Worm (Caenorhabditis elegans) whole organism, L3 larva: ENCODE results near the gene evl-14.

Experiments
- R02D3.7 ChIP-seq: fragments of 150-350 bp; optimal IDR thresholded peaks from 2 replicates; lab custom pipeline; 2014; ENCODE audit warnings: missing biosample characterization, missing genetic modification characterization
- ZK546.5 ChIP-seq: sonication (generic microtip); optimal IDR thresholded peaks from 2 replicates; lab custom pipeline; 2017; ENCODE audit warnings: missing biosample characterization, missing genetic modification characterization
- aly-2 ChIP-seq: fragments of 150-350 bp; optimal IDR thresholded peaks from 2 replicates; lab custom pipeline; 2014; ENCODE audit warnings: missing biosample characterization, missing genetic modification characterization
- ama-1 ChIP-seq: fragments of 150-350 bp; optimal IDR thresholded peaks from 2 replicates; lab custom pipeline; 2018
- ceh-16 ChIP-seq: sonication (generic microtip); optimal IDR thresholded peaks from 2 replicates; lab custom pipeline; 2017; ENCODE audit warnings: missing biosample characterization, missing genetic modification characterization
- ceh-28 ChIP-seq: fragments of 150-350 bp; optimal IDR thresholded peaks from 2 replicates; lab custom pipeline; 2014; ENCODE audit warnings: missing biosample characterization, missing genetic modification reagents, missing genetic modification characterization
- ceh-82 ChIP-seq: fragments of 150-350 bp; optimal IDR thresholded peaks from 2 replicates; lab custom pipeline; 2014; ENCODE audit warnings: missing biosample characterization, missing genetic modification characterization
- ceh-9 ChIP-seq: sonication (generic microtip); optimal IDR thresholded peaks from 2 replicates; lab custom pipeline; 2018; ENCODE audit warnings: missing biosample characterization, missing genetic modification characterization
- daf-12 ChIP-seq: fragments of 150-350 bp; optimal IDR thresholded peaks from 2 replicates; lab custom pipeline; 2014; ENCODE audit warnings: missing biosample characterization, missing genetic modification reagents, missing genetic modification characterization
- egl-27 ChIP-seq: sonication (generic microtip); optimal IDR thresholded peaks from 4 replicates; lab custom pipeline; 2017; ENCODE audit warnings: missing biosample characterization, missing genetic modification reagents, missing genetic modification characterization
- egl-5 ChIP-seq: fragments of 150-350 bp; optimal IDR thresholded peaks from 2 replicates; lab custom pipeline; 2017; ENCODE audit warnings: missing biosample characterization, missing genetic modification reagents, missing genetic modification characterization, inconsistent platforms
- elt-1 ChIP-seq: fragments of 150-350 bp; optimal IDR thresholded peaks from 2 replicates; lab custom pipeline; 2014; ENCODE audit warnings: missing biosample characterization, missing genetic modification characterization
- elt-2 ChIP-seq: sonication (generic microtip); optimal IDR thresholded peaks from 2 replicates; lab custom pipeline; 2016; ENCODE audit warnings: missing genetic modification reagents, mild to moderate bottlenecking, missing genetic modification characterization, missing compliant biosample characterization
- elt-3 ChIP-seq, 3 experiments: fragments of 150-350 bp in 1 of 3; sonication (generic microtip) in 2 of 3; optimal IDR thresholded peaks; 2 replicates in 2 of 3; 4 replicates in 1 of 3; lab custom pipeline; 2014 to 2017; ENCODE audit warnings: missing biosample characterization in 3 of 3, missing genetic modification characterization in 3 of 3
- eor-1 ChIP-seq, 2 experiments: fragments of 150-350 bp; optimal IDR thresholded peaks; 2 replicates each; lab custom pipeline; 2014 to 2018; ENCODE audit warnings: missing biosample characterization in 2 of 2, missing genetic modification characterization in 2 of 2
- fkh-10 ChIP-seq: sonication (generic microtip); optimal IDR thresholded peaks from 2 replicates; lab custom pipeline; 2017; ENCODE audit warnings: missing biosample characterization, missing genetic modification reagents, missing genetic modification characterization
- fkh-2 ChIP-seq: fragments of 150-350 bp; optimal IDR thresholded peaks from 2 replicates; lab custom pipeline; 2014; ENCODE audit warnings: missing biosample characterization, missing genetic modification reagents, missing genetic modification characterization
- fos-1 ChIP-seq: fragments of 150-350 bp; optimal IDR thresholded peaks from 2 replicates; lab custom pipeline; 2014; ENCODE audit warnings: missing biosample characterization, missing genetic modification characterization
- hmg-11 ChIP-seq: sonication (generic microtip); optimal IDR thresholded peaks from 2 replicates; lab custom pipeline; 2016; ENCODE audit warnings: missing genetic modification characterization, missing compliant biosample characterization
- jun-1 ChIP-seq: fragments of 150-350 bp; optimal IDR thresholded peaks from 2 replicates; lab custom pipeline; 2014; ENCODE audit warnings: missing biosample characterization, missing genetic modification reagents, missing genetic modification characterization
- lin-15B ChIP-seq: fragments of 150-350 bp; optimal IDR thresholded peaks from 2 replicates; lab custom pipeline; 2014; ENCODE audit warnings: missing biosample characterization, missing genetic modification characterization
- lin-39 ChIP-seq: fragments of 150-350 bp; optimal IDR thresholded peaks from 2 replicates; lab custom pipeline; 2018; ENCODE audit warnings: missing biosample characterization, missing genetic modification reagents, missing genetic modification characterization
- lsy-12 ChIP-seq: sonication (generic microtip); optimal IDR thresholded peaks from 2 replicates; lab custom pipeline; 2016; ENCODE audit warnings: mild to moderate bottlenecking, missing genetic modification characterization, missing compliant biosample characterization
- mdl-1 ChIP-seq: fragments of 150-350 bp; optimal IDR thresholded peaks from 2 replicates; lab custom pipeline; 2014; ENCODE audit warnings: missing biosample characterization, missing genetic modification characterization
- mml-1 ChIP-seq: fragments of 150-350 bp; sonication (generic microtip); optimal IDR thresholded peaks from 3 replicates; lab custom pipeline; 2014; ENCODE audit warnings: missing biosample characterization, missing genetic modification characterization
- nfya-1 ChIP-seq: sonication (generic microtip); optimal IDR thresholded peaks from 2 replicates; lab custom pipeline; 2017; ENCODE audit warnings: missing genetic modification characterization, mild to moderate bottlenecking, missing compliant biosample characterization, antibody characterized with exemption, moderate library complexity; ENCODE audit not compliant: insufficient read depth
- nhr-11 ChIP-seq: fragments of 150-350 bp; optimal IDR thresholded peaks from 2 replicates; lab custom pipeline; 2014; ENCODE audit warnings: missing biosample characterization, missing genetic modification characterization
- nhr-12 ChIP-seq: fragments of 150-350 bp; optimal IDR thresholded peaks from 2 replicates; lab custom pipeline; 2014; ENCODE audit warnings: missing biosample characterization, missing genetic modification characterization
- nhr-23 ChIP-seq: fragments of 150-350 bp; optimal IDR thresholded peaks from 2 replicates; lab custom pipeline; 2014; ENCODE audit warnings: missing biosample characterization, missing genetic modification reagents, missing genetic modification characterization
- nhr-237 ChIP-seq: fragments of 150-350 bp; optimal IDR thresholded peaks from 2 replicates; lab custom pipeline; 2014; ENCODE audit warnings: missing biosample characterization, missing genetic modification characterization
- nhr-25 ChIP-seq: sonication (generic microtip); optimal IDR thresholded peaks from 2 replicates; lab custom pipeline; 2017; ENCODE audit warnings: missing biosample characterization, missing genetic modification characterization
- nhr-28 ChIP-seq: fragments of 150-350 bp; optimal IDR thresholded peaks from 2 replicates; lab custom pipeline; 2014; ENCODE audit warnings: missing biosample characterization, missing genetic modification characterization
- nhr-43 ChIP-seq: sonication (generic microtip); optimal IDR thresholded peaks from 2 replicates; lab custom pipeline; 2016; ENCODE audit warnings: mild to moderate bottlenecking, missing genetic modification characterization, missing compliant biosample characterization; ENCODE audit not compliant: poor library complexity, severe bottlenecking
- nhr-67 ChIP-seq: fragments of 150-350 bp; optimal IDR thresholded peaks from 2 replicates; lab custom pipeline; 2014; ENCODE audit warnings: missing biosample characterization, missing genetic modification characterization
- nhr-76 ChIP-seq: fragments of 150-350 bp; sonication (generic microtip); optimal IDR thresholded peaks from 5 replicates; lab custom pipeline; 2014; ENCODE audit warnings: missing biosample characterization, missing genetic modification characterization
- nhr-77 ChIP-seq: fragments of 150-350 bp; optimal IDR thresholded peaks from 2 replicates; lab custom pipeline; 2014; ENCODE audit warnings: missing biosample characterization, missing genetic modification characterization
- pha-4 ChIP-seq: fragments of 150-350 bp; optimal IDR thresholded peaks from 2 replicates; lab custom pipeline; 2014; ENCODE audit warnings: missing biosample characterization, missing genetic modification reagents, missing genetic modification characterization
- pqm-1 ChIP-seq: fragments of 150-350 bp; optimal IDR thresholded peaks from 2 replicates; lab custom pipeline; 2017; ENCODE audit warnings: missing biosample characterization, missing genetic modification characterization, inconsistent platforms
- sea-2 ChIP-seq: fragments of 150-350 bp; sonication (generic microtip); optimal IDR thresholded peaks from 4 replicates; lab custom pipeline; 2014; ENCODE audit warnings: missing biosample characterization, missing genetic modification reagents, missing genetic modification characterization
- skn-1 ChIP-seq: fragments of 150-350 bp; optimal IDR thresholded peaks from 2 replicates; lab custom pipeline; 2014; ENCODE audit warnings: missing biosample characterization, missing genetic modification characterization
- snpc-4 ChIP-seq: fragments of 150-350 bp; optimal IDR thresholded peaks from 2 replicates; lab custom pipeline; 2014; ENCODE audit warnings: missing biosample characterization, missing genetic modification characterization
- tbx-2 ChIP-seq: sonication (generic microtip); optimal IDR thresholded peaks from 2 replicates; lab custom pipeline; 2016; ENCODE audit warnings: mild to moderate bottlenecking, missing genetic modification characterization, missing compliant biosample characterization
- unc-39 ChIP-seq: sonication (generic microtip); optimal IDR thresholded peaks from 4 replicates; lab custom pipeline; 2017; ENCODE audit warnings: missing biosample characterization, missing genetic modification characterization
- unc-62 ChIP-seq: fragments of 150-350 bp; sonication (generic microtip); optimal IDR thresholded peaks from 4 replicates; lab custom pipeline; 2014; ENCODE audit warnings: missing biosample characterization, missing genetic modification reagents, missing genetic modification characterization
- zag-1 ChIP-seq: fragments of 150-350 bp; optimal IDR thresholded peaks from 2 replicates; lab custom pipeline; 2014; ENCODE audit warnings: missing biosample characterization, missing genetic modification characterization
- ztf-11 ChIP-seq: fragments of 150-350 bp; optimal IDR thresholded peaks from 2 replicates; lab custom pipeline; 2014; ENCODE audit warnings: missing biosample characterization, missing genetic modification characterization
- ztf-4 ChIP-seq: fragments of 150-350 bp; optimal IDR thresholded peaks from 2 replicates; lab custom pipeline; 2014; ENCODE audit warnings: missing biosample characterization, missing genetic modification characterization

evl-14 gene

ce11 chrIII:4269220-4269935 lies 43.5 kb downstream of the evl-14 start, which contains the start of the genes sftb-1 and R10E4.1:
Gene sftb-1, minus strand, starts transcription at chrIII:4269270.
Gene R10E4.1, plus strand, starts transcription at chrIII:4269743.
- TF ChIP-seq elt-2 (tag; lab: Kevin White, UChicago) (peak; percentile 30), pha-4 (tag; lab: Kevin White, UChicago) (peak; percentile 69), ceh-82 (tag; lab: Kevin White, UChicago) (no peak), nhr-23 (peak; percentile 71), nhr-67 (no peak), unc-39 (tag; lab: Kevin White, UChicago) (no peak), nhr-11 (tag; lab: Kevin White, UChicago) (no peak), ztf-4 (tag; lab: Kevin White, UChicago) (no peak), ZK546.5 (tag; lab: Kevin White, UChicago) (no peak), nhr-12 (tag; lab: Kevin White, UChicago) (no peak), tbx-2 (tag; lab: Kevin White, UChicago) (peak; percentile 23), ztf-11 (tag; lab: Kevin White, UChicago) (no peak), elt-1 (no peak), eor-1 (tag; optimal IDR thresholded peaks at IDR 0.05; lab: Kevin White, UChicago) (no peak), nhr-76 (tag; lab: Kevin White, UChicago) (no peak), mdl-1 (no peak), nhr-28 (tag; lab: Kevin White, UChicago) (no peak), fkh-10 (GFP tag; lab: Kevin White, UChicago) (no peak), lin-39 (tag; lab: Kevin White, UChicago) (peak; percentile 77), unc-62 (GFP tag; lab: Kevin White, UChicago) (no peak), ama-1 (lab: Kevin White, UChicago) (no peak), hmg-11 (tag; lab: Kevin White, UChicago) (peak; percentile 41), lsy-12 (no peak), pqm-1 (tag; lab: Kevin White, UChicago) (peak; percentile 3), aly-2 (no peak), skn-1 (no peak), nhr-43 (tag; lab: Kevin White, UChicago) (peak; percentile 30), lin-15B (tag; lab: Kevin White, UChicago) (peak; percentile 75), snpc-4 (tag; lab: Kevin White, UChicago) (peak; percentile 81), ceh-16 (tag; lab: Kevin White, UChicago) (no peak), elt-3 (tag; optimal IDR thresholded peaks at IDR 0.05; lab: Kevin White, UChicago) (no peak), jun-1 (tag; lab: Kevin White, UChicago) (peak; percentile 37), fkh-2 (no peak), ceh-28 (tag; lab: Kevin White, UChicago) (peak; percentile 22), sea-2 (GFP tag; lab: Kevin White, UChicago) (no peak), nhr-25 (tag; lab: Kevin White, UChicago) (peak; percentile 68), fos-1 (tag; lab: Kevin White, UChicago) (no peak), ceh-9 (tag; lab: Kevin White, UChicago) (no peak), zag-1 (tag; lab: Kevin White, UChicago) (no peak), daf-12 (tag; lab: Kevin White, UChicago) (no peak), egl-27 (tag; lab: Kevin White, UChicago) (no peak), nhr-77 (tag; lab: Kevin White, UChicago) (no peak), nfya-1 (tag; lab: Kevin White, UChicago) (peak; percentile 82), R02D3.7 (tag; lab: Kevin White, UChicago) (peak; percentile 58), mml-1 (tag; lab: Kevin White, UChicago) (no peak), nhr-237 (tag; lab: Kevin White, UChicago) (no peak), egl-5 (tag; lab: Kevin White, UChicago) (no peak)
